Comparison of ENCODE assay signal across 3 fruit fly cellular contexts in the genomic region with DNA sequence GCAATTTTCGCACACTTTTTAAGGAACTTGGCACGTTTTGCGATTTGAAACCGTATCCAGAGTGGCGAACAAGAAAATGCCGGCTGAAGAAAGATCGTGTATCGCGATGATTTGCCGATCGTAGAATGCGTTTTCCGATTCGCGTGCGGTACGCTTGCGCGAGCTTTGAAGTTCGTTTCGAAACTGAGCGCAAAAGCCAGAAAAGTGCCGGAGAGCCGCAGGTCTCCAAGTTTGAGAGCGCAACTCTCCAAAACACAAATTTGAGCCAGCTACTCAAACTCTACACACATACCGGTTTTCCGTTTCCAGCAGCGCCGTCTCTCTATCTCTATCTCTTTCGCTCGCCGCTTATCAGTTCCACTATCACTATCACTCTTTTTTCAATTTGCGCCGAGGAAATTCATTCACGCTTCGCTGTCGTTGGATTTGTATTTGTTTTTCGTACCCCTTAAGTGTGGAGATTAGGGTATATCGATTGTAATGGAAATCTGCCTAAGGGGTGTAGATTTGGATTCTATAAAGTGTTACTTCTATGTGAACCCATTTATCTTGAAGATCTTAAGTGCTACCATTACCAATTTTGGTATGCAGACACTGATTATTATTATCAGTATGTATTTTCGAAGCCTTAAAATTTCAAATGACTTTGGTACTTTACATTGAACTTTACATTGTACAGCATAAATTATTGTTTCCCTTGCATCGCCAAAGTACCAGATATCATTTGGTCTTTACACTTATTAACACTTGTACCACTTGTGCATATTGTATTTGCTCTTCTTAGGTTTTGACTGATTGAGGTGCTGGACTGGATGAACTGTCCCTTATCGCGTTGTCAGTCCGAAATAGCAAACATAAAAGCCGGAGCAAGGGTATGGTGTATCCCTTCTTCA.
TF ChIP-seq lines count a peak whose summit lies in the region.

No protein-coding gene starts in this region.

TF ChIP-seq in whole organism, embryonic, 481 proteins besides CTCF, POLR2A, EP300 and RAD21 (continued from another document and continues in another):
- TF ChIP-seq Six4 (GFP tag; optimal IDR thresholded peaks at IDR 0.05; lab: Kevin White, UChicago) (peak; percentile 56), lab (GFP tag; optimal IDR thresholded peaks at IDR 0.05; lab: Kevin White, UChicago) (peak; percentile 68), CG34376 (GFP tag; optimal IDR thresholded peaks at IDR 0.05; lab: Kevin White, UChicago) (peak; percentile 61), CG9609 (GFP tag; optimal IDR thresholded peaks at IDR 0.05; lab: Kevin White, UChicago) (peak; percentile 63), inv (GFP tag; IDR thresholded peaks at IDR 0.05; lab: Robert Waterston, UW; ENCODE audit: partially characterized antibody) (no peak), tin (GFP tag; optimal IDR thresholded peaks at IDR 0.05; lab: Kevin White, UChicago) (peak; percentile 67), trh (GFP tag; optimal IDR thresholded peaks at IDR 0.05; lab: Kevin White, UChicago) (peak; percentile 9), sr (GFP tag; IDR thresholded peaks at IDR 0.05; lab: Robert Waterston, UW) (0 out of 3 replicates have a peak, but pooled peaks have one; percentile 48), CG13123 (GFP tag; optimal IDR thresholded peaks at IDR 0.05; lab: Kevin White, UChicago) (peak; percentile 37), Aef1 (GFP tag; IDR thresholded peaks at IDR 0.05; lab: Robert Waterston, UW) (peak; percentile 57; the same call in 2 of the 3 replicates), tx (GFP tag; optimal IDR thresholded peaks at IDR 0.05; lab: Kevin White, UChicago) (peak; percentile 56), Dek (tag; optimal IDR thresholded peaks at IDR 0.05; lab: Kevin White, UChicago) (peak; percentile 23), Stat92E (GFP tag; optimal IDR thresholded peaks at IDR 0.05; lab: Kevin White, UChicago) (no peak), Eip74EF (GFP tag; optimal IDR thresholded peaks at IDR 0.05; lab: Kevin White, UChicago) (peak in 1 of 2 experiments; percentile 54), sens-2 (GFP tag; IDR thresholded peaks at IDR 0.05; lab: Robert Waterston, UW) (0 out of 2 replicates have a peak, but pooled peaks have one; percentile 22), CG12659 (GFP tag; optimal IDR thresholded peaks at IDR 0.05; lab: Kevin White, UChicago) (peak; percentile 60), sc (optimal IDR thresholded peaks at IDR 0.05; lab: Kevin White, UChicago) (no peak), sc (GFP tag; optimal IDR thresholded peaks at IDR 0.05; lab: Kevin White, UChicago) (peak; percentile 71), Kr (GFP tag; optimal IDR thresholded peaks at IDR 0.05; lab: Kevin White, UChicago) (peak; percentile 34), Sin3A (optimal IDR thresholded peaks at IDR 0.05; lab: Kevin White, UChicago) (no peak), CG18599 (GFP tag; optimal IDR thresholded peaks at IDR 0.05; lab: Kevin White, UChicago) (peak; percentile 81), Poxn (GFP tag; IDR thresholded peaks at IDR 0.05; lab: Robert Waterston, UW) (no peak), B-H2 (GFP tag; optimal IDR thresholded peaks at IDR 0.05; lab: Kevin White, UChicago) (no peak), jigr1 (GFP tag; IDR thresholded peaks at IDR 0.05; lab: Robert Waterston, UW) (peak; percentile 34; the same call in 1 of the 3 replicates), CG4360 (GFP tag; IDR thresholded peaks at IDR 0.05; lab: Robert Waterston, UW) (no peak), CkIIα-i1 (GFP tag; IDR thresholded peaks at IDR 0.05; lab: Robert Waterston, UW) (no peak), grn (GFP tag; optimal IDR thresholded peaks at IDR 0.05; lab: Kevin White, UChicago) (peak; percentile 98), knrl (GFP tag; IDR thresholded peaks at IDR 0.05; lab: Robert Waterston, UW; ENCODE audit: partially characterized antibody) (no peak), gce (GFP tag; IDR thresholded peaks at IDR 0.05; lab: Robert Waterston, UW) (no peak), Lhr (GFP tag; optimal IDR thresholded peaks at IDR 0.05; lab: Kevin White, UChicago) (peak; percentile 23), scrt (GFP tag; optimal IDR thresholded peaks at IDR 0.05; lab: Kevin White, UChicago) (no peak), CG13424 (tag; optimal IDR thresholded peaks at IDR 0.05; lab: Kevin White, UChicago) (peak; percentile 62), CG4404 (GFP tag; IDR thresholded peaks at IDR 0.05; lab: Robert Waterston, UW) (peak; percentile 69), kni (GFP tag; optimal IDR thresholded peaks at IDR 0.05; lab: Kevin White, UChicago) (no peak), Gsc (GFP tag; IDR thresholded peaks at IDR 0.05; lab: Robert Waterston, UW) (no peak), pita (GFP tag; optimal IDR thresholded peaks at IDR 0.05; lab: Kevin White, UChicago) (no peak), sna (GFP tag; IDR thresholded peaks at IDR 0.05; lab: Robert Waterston, UW; ENCODE audit: partially characterized antibody) (no peak), CG31365 (tag; optimal IDR thresholded peaks at IDR 0.05; lab: Kevin White, UChicago) (no peak), nau (GFP tag; optimal IDR thresholded peaks at IDR 0.05; lab: Kevin White, UChicago) (peak; percentile 65)

TF ChIP-seq in whole organism, prepupa, 60 proteins besides CTCF, POLR2A, EP300 and RAD21 (continued from another document and continues in another):
- TF ChIP-seq Smox (GFP tag; optimal IDR thresholded peaks at IDR 0.05; lab: Kevin White, UChicago) = no peak
- peak; percentile 46; the same call in 1 of the 3 replicates for TF ChIP-seq CG8119 (GFP tag; IDR thresholded peaks at IDR 0.05; lab: Robert Waterston, UW)
- peak; percentile 5 for TF ChIP-seq CG8632 (GFP tag; optimal IDR thresholded peaks at IDR 0.05; lab: Kevin White, UChicago)
- TF ChIP-seq CG6163 (GFP tag; IDR thresholded peaks at IDR 0.05; lab: Robert Waterston, UW) = peak; percentile 67
- no peak for TF ChIP-seq CG11294 (GFP tag; IDR thresholded peaks at IDR 0.05; lab: Robert Waterston, UW)
- peak; percentile 38; the same call in 1 of the 3 replicates for TF ChIP-seq eg (GFP tag; IDR thresholded peaks at IDR 0.05; lab: Robert Waterston, UW)
- TF ChIP-seq Sox102F (GFP tag; optimal IDR thresholded peaks at IDR 0.05; lab: Kevin White, UChicago) = no peak
- peak; percentile 52 for TF ChIP-seq cyc (GFP tag; optimal IDR thresholded peaks at IDR 0.05; lab: Kevin White, UChicago)
- no peak for TF ChIP-seq vri (GFP tag; optimal IDR thresholded peaks at IDR 0.05; lab: Kevin White, UChicago)
- no peak for TF ChIP-seq CG8319 (GFP tag; optimal IDR thresholded peaks at IDR 0.05; lab: Kevin White, UChicago)
- TF ChIP-seq CG15336 (GFP tag; IDR thresholded peaks at IDR 0.05; lab: Robert Waterston, UW) = peak; percentile 44
- TF ChIP-seq CG11902 (GFP tag; optimal IDR thresholded peaks at IDR 0.05; lab: Kevin White, UChicago) = peak; percentile 47
- TF ChIP-seq CG4318 (GFP tag; optimal IDR thresholded peaks at IDR 0.05; lab: Kevin White, UChicago) = peak; percentile 37
- peak; percentile 36 for TF ChIP-seq pdm3 (GFP tag; optimal IDR thresholded peaks at IDR 0.05; lab: Kevin White, UChicago)
- TF ChIP-seq ss (GFP tag; optimal IDR thresholded peaks at IDR 0.05; lab: Kevin White, UChicago) = no peak
- peak; percentile 43 for TF ChIP-seq CG6854 (GFP tag; optimal IDR thresholded peaks at IDR 0.05; lab: Kevin White, UChicago)
- no peak for TF ChIP-seq CG9139 (GFP tag; optimal IDR thresholded peaks at IDR 0.05; lab: Kevin White, UChicago)
- peak; percentile 73 for TF ChIP-seq CG10669 (GFP tag; optimal IDR thresholded peaks at IDR 0.05; lab: Kevin White, UChicago)
- TF ChIP-seq CG6792 (GFP tag; optimal IDR thresholded peaks at IDR 0.05; lab: Kevin White, UChicago) = peak; percentile 32
- no peak for TF ChIP-seq Hr38 (GFP tag; optimal IDR thresholded peaks at IDR 0.05; lab: Kevin White, UChicago)
- no peak for TF ChIP-seq Lpt (GFP tag; optimal IDR thresholded peaks at IDR 0.05; lab: Kevin White, UChicago)
- peak; percentile 32 for TF ChIP-seq CG3032 (tag; optimal IDR thresholded peaks at IDR 0.05; lab: Kevin White, UChicago)
- no peak for TF ChIP-seq dac (GFP tag; optimal IDR thresholded peaks at IDR 0.05; lab: Kevin White, UChicago)
- peak; percentile 91 for TF ChIP-seq fkh (GFP tag; optimal IDR thresholded peaks at IDR 0.05; lab: Kevin White, UChicago)
- TF ChIP-seq Eip75B (GFP tag; optimal IDR thresholded peaks at IDR 0.05; lab: Kevin White, UChicago) = peak; percentile 66
- peak; percentile 50 for TF ChIP-seq achi (GFP tag; optimal IDR thresholded peaks at IDR 0.05; lab: Kevin White, UChicago)
- TF ChIP-seq salr (GFP tag; optimal IDR thresholded peaks at IDR 0.05; lab: Kevin White, UChicago) = peak in 1 of 2 experiments; percentile 68
- TF ChIP-seq CG6276 (GFP tag; optimal IDR thresholded peaks at IDR 0.05; lab: Kevin White, UChicago) = peak; percentile 24
- peak; percentile 55 for TF ChIP-seq net (GFP tag; optimal IDR thresholded peaks at IDR 0.05; lab: Kevin White, UChicago)
- peak; percentile 20; the same call in 1 of the 2 replicates for TF ChIP-seq Gug (GFP tag; IDR thresholded peaks at IDR 0.05; lab: Robert Waterston, UW)
- peak; percentile 26 for TF ChIP-seq Met (GFP tag; optimal IDR thresholded peaks at IDR 0.05; lab: Kevin White, UChicago)
- peak; percentile 3 for TF ChIP-seq Blimp-1 (GFP tag; optimal IDR thresholded peaks at IDR 0.05; lab: Kevin White, UChicago)
- TF ChIP-seq svp (GFP tag; lab: Kevin White, UChicago) = peak; percentile 63
- TF ChIP-seq Hr39 (GFP tag; optimal IDR thresholded peaks at IDR 0.05; lab: Kevin White, UChicago) = peak; percentile 14
- TF ChIP-seq CG34406 (GFP tag; optimal IDR thresholded peaks at IDR 0.05; lab: Kevin White, UChicago) = peak; percentile 3
- peak; percentile 59 for TF ChIP-seq CG10631 (GFP tag; optimal IDR thresholded peaks at IDR 0.05; lab: Kevin White, UChicago)
- peak; percentile 49 for TF ChIP-seq CG3919 (GFP tag; optimal IDR thresholded peaks at IDR 0.05; lab: Kevin White, UChicago)
- no peak for TF ChIP-seq CG1621 (tag; optimal IDR thresholded peaks at IDR 0.05; lab: Kevin White, UChicago)
- TF ChIP-seq Ets96B (tag; optimal IDR thresholded peaks at IDR 0.05; lab: Kevin White, UChicago) = peak; percentile 53
- TF ChIP-seq CG31627 (GFP tag; optimal IDR thresholded peaks at IDR 0.05; lab: Kevin White, UChicago) = peak; percentile 0
- peak; percentile 79 for TF ChIP-seq CG32006 (GFP tag; optimal IDR thresholded peaks at IDR 0.05; lab: Kevin White, UChicago)
- peak; percentile 30 for TF ChIP-seq CG6808 (GFP tag; optimal IDR thresholded peaks at IDR 0.05; lab: Kevin White, UChicago)
- peak; percentile 58 for TF ChIP-seq spab (GFP tag; optimal IDR thresholded peaks at IDR 0.05; lab: Kevin White, UChicago)

TF ChIP-seq in whole organism, pupa, 21 proteins besides CTCF, POLR2A, EP300 and RAD21 (continued from another document):
- TF ChIP-seq CG15710 (tag; optimal IDR thresholded peaks at IDR 0.05; lab: Kevin White, UChicago) = peak; percentile 27
- TF ChIP-seq CG32121 (GFP tag; IDR thresholded peaks at IDR 0.05; lab: Robert Waterston, UW) = no peak
- TF ChIP-seq CG14655 (GFP tag; optimal IDR thresholded peaks at IDR 0.05; lab: Kevin White, UChicago) = peak; percentile 81
- no peak for TF ChIP-seq CG10348 (GFP tag; IDR thresholded peaks at IDR 0.05; lab: Robert Waterston, UW)
